Worm (Caenorhabditis elegans): ENCODE data around the gene C15H7.4.

The C15H7.4 gene

DNA sequence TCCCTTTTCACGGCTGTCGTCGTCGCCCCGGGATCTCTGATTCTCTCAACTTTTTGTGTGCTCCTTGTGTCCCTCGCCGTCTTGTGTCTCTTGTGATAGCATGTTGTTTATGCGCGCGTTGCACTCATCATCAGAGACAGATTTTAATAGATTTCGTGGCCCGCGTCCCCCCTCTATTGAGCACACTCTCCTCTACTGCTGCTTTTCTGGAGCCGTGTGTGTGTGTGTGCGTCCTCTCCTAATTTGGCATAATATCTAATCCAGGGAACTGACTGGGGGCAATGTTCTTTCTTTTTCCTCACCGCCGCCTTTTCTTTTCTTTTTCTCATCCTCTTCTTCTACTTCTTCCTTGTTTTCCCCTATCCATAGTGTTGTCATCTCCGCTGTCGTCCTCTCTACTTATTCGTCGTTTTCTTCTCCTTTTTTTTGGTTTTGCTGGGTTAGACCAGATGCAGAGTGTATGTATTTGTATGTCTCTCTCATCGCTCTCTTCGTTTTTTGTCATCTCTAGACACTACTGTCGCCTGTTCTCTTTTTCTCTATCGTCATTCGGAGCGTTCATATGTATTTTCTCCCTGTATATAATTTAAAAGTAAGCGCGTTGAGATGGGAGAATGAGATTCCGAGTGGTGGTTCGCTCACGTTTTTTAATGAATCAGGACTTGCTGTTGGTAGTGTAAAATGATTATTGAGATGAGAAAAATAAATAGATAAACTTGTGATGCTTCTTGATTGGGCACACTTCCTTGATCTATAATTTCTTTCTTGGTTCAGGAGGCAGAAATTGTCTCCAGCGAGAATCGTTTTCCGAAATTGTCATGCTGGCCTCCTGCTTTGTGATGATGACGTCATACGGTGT is 48.3 kb upstream of the C15H7.4 start (continued):
- TF ChIP-seq ets-5 (GFP tag; IDR thresholded peaks at IDR 0.05), result no peak
- TF ChIP-seq nhr-90 (tag; optimal IDR thresholded peaks at IDR 0.05; ENCODE audit: poor library complexity), result no peak
- TF ChIP-seq egl-27 (tag; optimal IDR thresholded peaks at IDR 0.05), result no peak
- no peak for TF ChIP-seq vab-15 (tag; optimal IDR thresholded peaks at IDR 0.05)
- 0 out of 2 replicates have a peak, but pooled peaks have one; percentile 14 for TF ChIP-seq ceh-88 (GFP tag; IDR thresholded peaks at IDR 0.05)
- TF ChIP-seq nhr-11 (tag; optimal IDR thresholded peaks at IDR 0.05), result no peak
- no peak for TF ChIP-seq nhr-77 (tag; optimal IDR thresholded peaks at IDR 0.05)
- TF ChIP-seq Y116A8C.19 (tag; optimal IDR thresholded peaks at IDR 0.05; ENCODE audit: borderline replicate concordance), result no peak
- peak; percentile 90 for TF ChIP-seq blmp-1 (tag; optimal IDR thresholded peaks at IDR 0.05)
- TF ChIP-seq efl-3 (GFP tag; optimal IDR thresholded peaks at IDR 0.05), result no peak
- no peak for TF ChIP-seq lin-39 (tag; optimal IDR thresholded peaks at IDR 0.05)
- peak in 1 of 2 experiments; percentile 40 for TF ChIP-seq ztf-11 (tag; optimal IDR thresholded peaks at IDR 0.05)
- no peak for TF ChIP-seq elt-2 (tag; optimal IDR thresholded peaks at IDR 0.05)
- TF ChIP-seq sox-4 (tag; optimal IDR thresholded peaks at IDR 0.05), result peak; percentile 8
- TF ChIP-seq fos-1 (tag; optimal IDR thresholded peaks at IDR 0.05), result no peak
- no peak for TF ChIP-seq hlh-4 (tag; optimal IDR thresholded peaks at IDR 0.05)
- TF ChIP-seq fkh-8 (tag; optimal IDR thresholded peaks at IDR 0.05), result peak; percentile 82
- TF ChIP-seq jun-1 (tag; optimal IDR thresholded peaks at IDR 0.05), result no peak
- no peak for TF ChIP-seq ztf-4 (tag; optimal IDR thresholded peaks at IDR 0.05)
- TF ChIP-seq mef-2 (tag; optimal IDR thresholded peaks at IDR 0.05), result no peak
- no peak for TF ChIP-seq C16A3.4 (tag; optimal IDR thresholded peaks at IDR 0.05)
- no peak for TF ChIP-seq sptf-1 (tag; optimal IDR thresholded peaks at IDR 0.05)
- peak; percentile 14 to 25 for TF ChIP-seq lin-35 (GFP tag; optimal IDR thresholded peaks at IDR 0.05)
- TF ChIP-seq pax-3 (tag; optimal IDR thresholded peaks at IDR 0.05), result no peak
- TF ChIP-seq snu-23 (GFP tag; optimal IDR thresholded peaks at IDR 0.05), result peak; percentile 37
- no peak for TF ChIP-seq fkh-4 (tag; optimal IDR thresholded peaks at IDR 0.05; ENCODE audit: borderline replicate concordance)
- peak in 1 of 2 experiments; percentile 67 for TF ChIP-seq lsy-2 (tag; optimal IDR thresholded peaks at IDR 0.05)
- no peak for TF ChIP-seq ceh-63 (GFP tag; optimal IDR thresholded peaks at IDR 0.05)
- TF ChIP-seq tlp-1 (tag; optimal IDR thresholded peaks at IDR 0.05), result no peak
- peak; percentile 33 for TF ChIP-seq rnt-1 (tag; optimal IDR thresholded peaks at IDR 0.05)
- no peak for TF ChIP-seq C04F5.9 (tag; optimal IDR thresholded peaks at IDR 0.05)
- TF ChIP-seq irx-1 (tag; optimal IDR thresholded peaks at IDR 0.05), result no peak
- TF ChIP-seq pag-3 (tag; optimal IDR thresholded peaks at IDR 0.05; ENCODE audit: borderline replicate concordance, insufficient read depth), result no peak
- TF ChIP-seq lin-15B (tag; optimal IDR thresholded peaks at IDR 0.05), result no peak
- peak in 1 of 3 experiments; percentile 6 for TF ChIP-seq dpl-1 (GFP tag; optimal IDR thresholded peaks at IDR 0.05)
- TF ChIP-seq aly-2 (tag; optimal IDR thresholded peaks at IDR 0.05), result no peak
- peak; percentile 47 for TF ChIP-seq nhr-85 (tag)
- peak; percentile 62 for TF ChIP-seq tbx-2 (tag; optimal IDR thresholded peaks at IDR 0.05)
- peak; percentile 89 for TF ChIP-seq lin-14 (GFP tag; optimal IDR thresholded peaks at IDR 0.05)
- TF ChIP-seq hlh-17 (GFP tag; optimal IDR thresholded peaks at IDR 0.05; ENCODE audit: borderline replicate concordance), result no peak
- no peak for TF ChIP-seq unc-62 (GFP tag; optimal IDR thresholded peaks at IDR 0.05)
- TF ChIP-seq sup-37 (GFP tag; optimal IDR thresholded peaks at IDR 0.05), result no peak
